Fruit fly (Drosophila melanogaster) whole organism, embryonic: ENCODE data around the gene CG31010.

Experiments
- Ada2b ChIP-seq: fragments of 200-800 bp; sonication (Bioruptor generic); IDR thresholded peaks from 2 replicates; pipeline ENCODE4 v1.3.6; 2022; ENCODE audit warnings: missing biosample characterization, missing genetic modification characterization
- Blimp-1 ChIP-seq: fragments of 200-800 bp; sonication (Bioruptor generic); optimal IDR thresholded peaks from 3 replicates; lab custom pipeline; 2018; ENCODE audit warnings: missing biosample characterization, missing genetic modification characterization, mild to moderate bottlenecking, moderate library complexity, missing genetic modification reagents
- CG10209 ChIP-seq: fragments of 200-800 bp; sonication (Bioruptor generic); optimal IDR thresholded peaks from 3 replicates; lab custom pipeline; 2017; ENCODE audit warnings: missing biosample characterization, mild to moderate bottlenecking, missing genetic modification characterization, missing genetic modification reagents
- CG10274 ChIP-seq: fragments of 200-800 bp; sonication (Bioruptor generic); optimal IDR thresholded peaks from 3 replicates; lab custom pipeline; 2017; ENCODE audit warnings: missing biosample characterization, mild to moderate bottlenecking, missing genetic modification characterization
- CG10462 ChIP-seq: fragments of 200-800 bp; sonication (Bioruptor generic); optimal IDR thresholded peaks from 2 replicates; lab custom pipeline; 2016; ENCODE audit warnings: missing biosample characterization, missing genetic modification characterization
- CG10979 ChIP-seq: fragments of 200-800 bp; sonication (Bioruptor generic); optimal IDR thresholded peaks from 2 replicates; lab custom pipeline; 2018; ENCODE audit warnings: missing biosample characterization, mild to moderate bottlenecking, missing genetic modification characterization, moderate library complexity
- CG12219 ChIP-seq: fragments of 200-800 bp; sonication (Bioruptor generic); optimal IDR thresholded peaks from 3 replicates; lab custom pipeline; 2018; ENCODE audit warnings: missing biosample characterization, mild to moderate bottlenecking, missing genetic modification characterization
- CG12391 ChIP-seq: fragments of 200-800 bp; sonication (Bioruptor generic); optimal IDR thresholded peaks from 3 replicates; lab custom pipeline; 2018; ENCODE audit warnings: missing biosample characterization, mild to moderate bottlenecking, missing genetic modification characterization, moderate library complexity
- CG14050 ChIP-seq: fragments of 200-800 bp; sonication (Bioruptor generic); IDR thresholded peaks from 3 replicates; pipeline ENCODE4 v1.3.6; 2022; ENCODE audit warnings: missing biosample characterization, missing genetic modification characterization
- CG14710 ChIP-seq: fragments of 200-800 bp; sonication (Bioruptor generic); optimal IDR thresholded peaks from 3 replicates; lab custom pipeline; 2019; ENCODE audit warnings: missing biosample characterization, mild to moderate bottlenecking, missing genetic modification characterization, moderate library complexity
- CG15601 ChIP-seq: fragments of 200-800 bp; sonication (Bioruptor generic); optimal IDR thresholded peaks from 3 replicates; lab custom pipeline; 2019; ENCODE audit warnings: missing biosample characterization, mild to moderate bottlenecking, missing genetic modification characterization, moderate library complexity
- CG17361 ChIP-seq: fragments of 200-800 bp; sonication (Bioruptor generic); IDR thresholded peaks from 3 replicates; pipeline ENCODE4 v1.3.6; 2022; ENCODE audit warnings: missing biosample characterization, missing genetic modification characterization
- CG18011 ChIP-seq: fragments of 200-800 bp; sonication (Bioruptor generic); optimal IDR thresholded peaks from 2 replicates; lab custom pipeline; 2017; ENCODE audit warnings: missing biosample characterization, missing genetic modification characterization, mild to moderate bottlenecking, moderate library complexity, missing genotype
- CG1832 ChIP-seq: fragments of 200-800 bp; sonication (Bioruptor generic); optimal IDR thresholded peaks from 2 replicates; lab custom pipeline; 2017; ENCODE audit warnings: missing biosample characterization, mild to moderate bottlenecking, missing genetic modification characterization, inconsistent platforms
- CG2712 ChIP-seq: fragments of 200-800 bp; optimal IDR thresholded peaks from 3 replicates; lab custom pipeline; 2019; ENCODE audit warnings: missing biosample characterization, mild to moderate bottlenecking, missing genetic modification characterization, moderate library complexity
- CG31224 ChIP-seq: fragments of 200-800 bp; sonication (Bioruptor generic); IDR thresholded peaks from 2 replicates; pipeline ENCODE4 v1.3.6; 2022; ENCODE audit warnings: missing biosample characterization, missing genetic modification characterization
- CG33557 ChIP-seq: fragments of 200-800 bp; sonication (Bioruptor generic); optimal IDR thresholded peaks from 2 replicates; lab custom pipeline; 2019; ENCODE audit warnings: missing biosample characterization, mild to moderate bottlenecking, missing genetic modification characterization, moderate library complexity
- CG3726 ChIP-seq: fragments of 200-800 bp; sonication (Bioruptor generic); IDR thresholded peaks from 3 replicates; pipeline ENCODE4, ENCODE4 v1.3.6; 2022; ENCODE audit warnings: missing biosample characterization, missing genetic modification characterization
- CG42726 ChIP-seq: fragments of 200-800 bp; sonication (Bioruptor generic); IDR thresholded peaks from 2 replicates; pipeline ENCODE4 v1.3.6; 2022; ENCODE audit warnings: missing biosample characterization, missing genetic modification characterization; ENCODE audit not compliant: partially characterized antibody
- CG43689 ChIP-seq: fragments of 200-800 bp; sonication (Bioruptor generic); IDR thresholded peaks from 2 replicates; pipeline ENCODE4 v1.3.6; 2022; ENCODE audit warnings: missing biosample characterization, missing genetic modification characterization
- CG4424 ChIP-seq: fragments of 200-800 bp; sonication (Bioruptor generic); optimal IDR thresholded peaks from 3 replicates; lab custom pipeline; 2016; ENCODE audit warnings: missing biosample characterization, missing genetic modification characterization
- CG6254 ChIP-seq: fragments of 200-800 bp; sonication (Bioruptor generic); optimal IDR thresholded peaks from 3 replicates; lab custom pipeline; 2017; ENCODE audit warnings: mild to moderate bottlenecking, missing biosample characterization, missing genetic modification reagents, missing genetic modification characterization
- CG6654 ChIP-seq: fragments of 200-800 bp; sonication (Bioruptor generic); optimal IDR thresholded peaks from 2 replicates; lab custom pipeline; 2017; ENCODE audit warnings: missing biosample characterization, mild to moderate bottlenecking, missing genetic modification characterization
- CG8944 ChIP-seq: fragments of 200-800 bp; sonication (Bioruptor generic); optimal IDR thresholded peaks from 3 replicates; lab custom pipeline; 2016; ENCODE audit warnings: missing biosample characterization, missing genetic modification characterization
- D ChIP-seq, 2 experiments: fragments of 200-800 bp in 1 of 2; fragments of >200 bp in 1 of 2; sonication (Bioruptor generic) in 1 of 2; optimal IDR thresholded peaks; 2 replicates in 1 of 2; 3 replicates in 1 of 2; lab custom pipeline; 2017; ENCODE audit warnings: mild to moderate bottlenecking in 1 of 2, missing biosample characterization in 1 of 2, missing genetic modification characterization in 1 of 2, missing genetic modification reagents in 1 of 2
- H15 ChIP-seq: fragments of 200-800 bp; sonication (Bioruptor generic); IDR thresholded peaks from 3 replicates; pipeline ENCODE4 v1.3.6; 2022; ENCODE audit warnings: missing biosample characterization, missing genetic modification characterization
- HLHmδ ChIP-seq: fragments of 200-800 bp; sonication (Bioruptor generic); optimal IDR thresholded peaks from 2 replicates; lab custom pipeline; 2018; ENCODE audit warnings: missing biosample characterization, mild to moderate bottlenecking, missing genetic modification characterization, moderate library complexity
- Hr51 ChIP-seq, 2 experiments: fragments of 200-800 bp; sonication (Bioruptor generic); optimal IDR thresholded peaks; 2 replicates in 1 of 2; 3 replicates in 1 of 2; lab custom pipeline; 2016 to 2018; ENCODE audit warnings: missing biosample characterization in 2 of 2, missing genetic modification characterization in 2 of 2, mild to moderate bottlenecking in 1 of 2, moderate library complexity in 1 of 2
- Lhr ChIP-seq: fragments of 200-800 bp; sonication (Bioruptor generic); optimal IDR thresholded peaks from 3 replicates; lab custom pipeline; 2017; ENCODE audit warnings: mild to moderate bottlenecking, missing biosample characterization, missing genetic modification reagents, missing genetic modification characterization
- Oli ChIP-seq: fragments of 200-800 bp; sonication (Bioruptor generic); optimal IDR thresholded peaks from 2 replicates; lab custom pipeline; 2018; ENCODE audit warnings: missing biosample characterization, mild to moderate bottlenecking, missing genetic modification characterization, moderate library complexity
- Ssrp ChIP-seq: fragments of 200-800 bp; sonication (Bioruptor generic); optimal IDR thresholded peaks from 2 replicates; lab custom pipeline; 2018; ENCODE audit warnings: missing biosample characterization, mild to moderate bottlenecking, missing genetic modification characterization, moderate library complexity
- Tbp ChIP-seq: fragments of >200 bp; optimal IDR thresholded peaks from 2 replicates; lab custom pipeline; 2018; ENCODE audit warnings: missing biosample characterization, missing genetic modification characterization
- ato ChIP-seq: fragments of 200-800 bp; sonication (Bioruptor generic); IDR thresholded peaks from 2 replicates; pipeline ENCODE4 v1.3.6; 2022; ENCODE audit warnings: missing biosample characterization, missing genetic modification characterization; ENCODE audit not compliant: partially characterized antibody
- bsh ChIP-seq, 2 experiments: fragments of 200-800 bp; sonication (Bioruptor generic); optimal IDR thresholded peaks; 2 replicates each; lab custom pipeline; 2017 to 2018; ENCODE audit warnings: mild to moderate bottlenecking in 2 of 2, missing biosample characterization in 2 of 2, missing genetic modification characterization in 2 of 2, moderate library complexity in 1 of 2
- eyg ChIP-seq: fragments of 200-800 bp; sonication (Bioruptor generic); optimal IDR thresholded peaks from 3 replicates; lab custom pipeline; 2016; ENCODE audit warnings: missing biosample characterization, missing genetic modification characterization
- fd96Cb ChIP-seq: fragments of 200-800 bp; sonication (Bioruptor generic); optimal IDR thresholded peaks from 2 replicates; lab custom pipeline; 2018; ENCODE audit warnings: missing biosample characterization, mild to moderate bottlenecking, missing genetic modification characterization, moderate library complexity
- grau ChIP-seq: fragments of 200-800 bp; optimal IDR thresholded peaks from 3 replicates; lab custom pipeline; 2019; ENCODE audit warnings: missing biosample characterization, mild to moderate bottlenecking, missing genetic modification characterization, moderate library complexity
- gro ChIP-seq: fragments of 200-800 bp; sonication (Bioruptor generic); optimal IDR thresholded peaks from 2 replicates; lab custom pipeline; 2016; ENCODE audit warnings: missing biosample characterization, missing genetic modification characterization
- ind ChIP-seq: fragments of 200-800 bp; sonication (Bioruptor generic); optimal IDR thresholded peaks from 3 replicates; lab custom pipeline; 2016; ENCODE audit warnings: missing biosample characterization, missing genetic modification characterization
- kah ChIP-seq: fragments of 200-800 bp; sonication (Bioruptor generic); optimal IDR thresholded peaks from 2 replicates; lab custom pipeline; 2018; ENCODE audit warnings: missing biosample characterization, mild to moderate bottlenecking, missing genetic modification characterization
- lab ChIP-seq: fragments of 200-800 bp; sonication (Bioruptor generic); optimal IDR thresholded peaks from 3 replicates; lab custom pipeline; 2017; ENCODE audit warnings: missing biosample characterization, missing genetic modification characterization, mild to moderate bottlenecking, moderate library complexity, missing genetic modification reagents
- lmd ChIP-seq: fragments of 200-800 bp; sonication (Bioruptor generic); IDR thresholded peaks from 2 replicates; pipeline ENCODE4 v1.3.6; 2022; ENCODE audit warnings: missing biosample characterization, missing genetic modification characterization
- otp ChIP-seq: fragments of 200-800 bp; sonication (Bioruptor generic); IDR thresholded peaks from 3 replicates; pipeline ENCODE4, ENCODE4 v1.3.6; 2022; ENCODE audit warnings: missing biosample characterization, missing genetic modification characterization
- pfk ChIP-seq: fragments of 200-800 bp; sonication (Bioruptor generic); optimal IDR thresholded peaks from 2 replicates; lab custom pipeline; 2018; ENCODE audit warnings: missing biosample characterization, mild to moderate bottlenecking, missing genetic modification characterization, moderate library complexity
- row ChIP-seq: fragments of 200-800 bp; sonication (Bioruptor generic); IDR thresholded peaks from 3 replicates; pipeline ENCODE4 v1.3.6; 2022; ENCODE audit warnings: missing biosample characterization, missing genetic modification characterization
- salm ChIP-seq: fragments of 200-800 bp; sonication (Bioruptor generic); optimal IDR thresholded peaks from 2 replicates; lab custom pipeline; 2018; ENCODE audit warnings: missing biosample characterization, mild to moderate bottlenecking, missing genetic modification characterization
- sens-2 ChIP-seq: fragments of 200-800 bp; sonication (Bioruptor generic); IDR thresholded peaks from 2 replicates; pipeline ENCODE4 v1.3.6; 2022; ENCODE audit warnings: missing biosample characterization, missing genetic modification characterization
- seq ChIP-seq: fragments of 200-800 bp; sonication (Bioruptor generic); IDR thresholded peaks from 2 replicates; pipeline ENCODE4 v1.3.6; 2022; ENCODE audit warnings: missing biosample characterization, missing genetic modification characterization
- sima ChIP-seq: fragments of 200-800 bp; sonication (Bioruptor generic); optimal IDR thresholded peaks from 2 replicates; lab custom pipeline; 2016; ENCODE audit warnings: missing biosample characterization, missing genetic modification characterization
- yki ChIP-seq: fragments of >200 bp; optimal IDR thresholded peaks from 3 replicates; lab custom pipeline; 2018

The CG31010 gene

DNA sequence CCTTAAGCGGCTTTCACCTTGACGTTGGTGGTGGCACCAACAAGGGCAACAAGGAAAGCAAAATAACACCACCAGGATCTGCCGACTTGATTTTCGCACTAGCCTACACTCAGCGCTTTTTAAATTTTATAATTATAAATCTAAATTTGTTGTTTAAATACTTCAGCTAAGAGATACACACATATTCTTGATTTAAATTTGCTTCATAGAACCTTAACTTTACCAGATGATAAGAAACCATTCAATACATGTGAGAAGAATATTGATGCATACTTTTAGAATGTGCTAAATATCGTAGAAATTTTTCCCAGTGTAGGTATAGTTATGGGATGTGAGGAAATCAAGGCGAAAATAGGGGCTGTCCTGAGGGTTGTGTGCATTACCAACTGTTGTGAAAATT is 27.2 kb upstream of the CG31010 start (continued):
- TF ChIP-seq lab (GFP tag; lab: Kevin White, UChicago) = peak; percentile 18
- no peak for TF ChIP-seq Lhr
- TF ChIP-seq eyg (GFP tag; lab: Kevin White, UChicago) = no peak
- no peak for TF ChIP-seq CG14050
- no peak for TF ChIP-seq gro (GFP tag; lab: Kevin White, UChicago)
- TF ChIP-seq CG10979 (tag; lab: Kevin White, UChicago) = peak; percentile 72
- peak; percentile 19 for TF ChIP-seq Oli (tag; lab: Kevin White, UChicago)
- peak; percentile 50 for TF ChIP-seq fd96Cb (tag; lab: Kevin White, UChicago)
- TF ChIP-seq CG1832 (GFP tag; lab: Kevin White, UChicago) = no peak
- no peak for TF ChIP-seq CG8944 (GFP tag; lab: Kevin White, UChicago)
- TF ChIP-seq CG43689 (GFP tag; lab: Robert Waterston, UW) = no peak
- no peak for TF ChIP-seq Ada2b (GFP tag; lab: Robert Waterston, UW)
- TF ChIP-seq D (optimal IDR thresholded peaks at IDR 0.05; lab: Kevin White, UChicago) = no peak
- peak; percentile 4 for TF ChIP-seq D (GFP tag; optimal IDR thresholded peaks at IDR 0.05; lab: Kevin White, UChicago)
- TF ChIP-seq salm (tag; lab: Kevin White, UChicago) = no peak
- peak; percentile 33; the same call in 2 of the 3 replicates for TF ChIP-seq row (GFP tag; lab: Robert Waterston, UW)
- no peak for TF ChIP-seq yki
- peak; percentile 22 for TF ChIP-seq CG15601 (tag; lab: Kevin White, UChicago)
- TF ChIP-seq Tbp (GFP tag; lab: Kevin White, UChicago) = no peak
- no peak for TF ChIP-seq CG10462
- no peak for TF ChIP-seq kah (GFP tag; lab: Kevin White, UChicago)
- no peak for TF ChIP-seq CG10274
- no peak for TF ChIP-seq CG3726 (GFP tag; lab: Robert Waterston, UW)
- TF ChIP-seq CG12219 (GFP tag; lab: Kevin White, UChicago) = no peak
- TF ChIP-seq CG31224 (GFP tag; lab: Robert Waterston, UW) = no peak
- no peak for TF ChIP-seq sens-2 (GFP tag; lab: Robert Waterston, UW)
- no peak for TF ChIP-seq CG42726 (GFP tag; lab: Robert Waterston, UW)
- no peak for TF ChIP-seq HLHmδ
- peak; percentile 18 for TF ChIP-seq CG33557 (GFP tag; lab: Kevin White, UChicago)
- no peak for TF ChIP-seq pfk (GFP tag; lab: Kevin White, UChicago)
- no peak for TF ChIP-seq H15 (GFP tag; lab: Robert Waterston, UW)
- peak; percentile 50; the same call in 2 of the 3 replicates for TF ChIP-seq CG17361 (GFP tag; lab: Robert Waterston, UW)
- TF ChIP-seq CG6654 = no peak
- no peak for TF ChIP-seq ato (GFP tag; lab: Robert Waterston, UW)
- TF ChIP-seq CG4424 (GFP tag; lab: Kevin White, UChicago) = peak; percentile 6
- TF ChIP-seq ind (GFP tag; lab: Kevin White, UChicago) = peak; percentile 18
- TF ChIP-seq sima (GFP tag; lab: Kevin White, UChicago) = no peak
- no peak for TF ChIP-seq seq
- TF ChIP-seq CG10209 (GFP tag; lab: Kevin White, UChicago) = no peak
- peak; percentile 5 for TF ChIP-seq Ssrp (tag; lab: Kevin White, UChicago)
- peak; percentile 35 for TF ChIP-seq grau
- TF ChIP-seq otp (GFP tag; lab: Robert Waterston, UW) = no peak
- peak in 1 of 2 experiments; percentile 25 for TF ChIP-seq Hr51 (GFP tag; optimal IDR thresholded peaks at IDR 0.05; lab: Kevin White, UChicago)
- no peak for TF ChIP-seq lmd (GFP tag; lab: Robert Waterston, UW)
- peak; percentile 56 for TF ChIP-seq CG14710 (tag; lab: Kevin White, UChicago)
- TF ChIP-seq CG6254 (GFP tag; lab: Kevin White, UChicago) = peak; percentile 24
- TF ChIP-seq CG18011 (GFP tag; lab: Kevin White, UChicago) = no peak
- TF ChIP-seq Blimp-1 (GFP tag; lab: Kevin White, UChicago) = peak; percentile 61
- peak in 1 of 2 experiments; percentile 59 for TF ChIP-seq bsh (GFP tag; optimal IDR thresholded peaks at IDR 0.05; lab: Kevin White, UChicago)
- TF ChIP-seq CG2712 (tag; lab: Kevin White, UChicago) = peak; percentile 73
- TF ChIP-seq CG12391 = peak; percentile 61
